Fruit fly (Drosophila melanogaster): ENCODE data around the gene CG33172.

The CG33172 gene

DNA sequence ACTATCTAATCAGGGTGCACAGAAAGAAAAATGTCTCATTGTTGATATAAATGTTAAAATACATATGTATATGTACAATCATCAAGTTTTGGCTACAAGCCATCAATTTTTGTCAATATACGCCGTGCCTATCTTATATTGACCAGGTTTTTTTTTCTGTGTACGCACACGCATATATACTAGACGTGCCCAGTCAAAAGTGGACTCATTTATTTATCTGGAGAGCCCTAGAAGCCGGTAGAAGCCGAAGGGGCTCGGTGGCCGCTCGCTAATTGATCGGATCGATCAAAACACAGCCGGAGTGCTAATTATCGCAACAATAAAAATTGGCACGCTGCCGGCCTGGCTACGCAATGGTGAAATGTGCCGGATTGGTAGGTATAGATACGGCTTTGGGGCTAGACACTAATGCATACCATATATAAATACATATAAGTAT is 29.2 kb upstream of the CG33172 start:
- peak; percentile 87 for TF ChIP-seq CG7101 (tag; optimal IDR thresholded peaks at IDR 0.05)
- no peak for TF ChIP-seq tj (GFP tag; optimal IDR thresholded peaks at IDR 0.05)
- TF ChIP-seq toe (GFP tag; optimal IDR thresholded peaks at IDR 0.05): no peak
- TF ChIP-seq CG14711 (tag; optimal IDR thresholded peaks at IDR 0.05): peak; percentile 78
- peak; percentile 14 for TF ChIP-seq Clk (GFP tag; optimal IDR thresholded peaks at IDR 0.05)
- peak; percentile 19 for TF ChIP-seq bab1 (GFP tag; optimal IDR thresholded peaks at IDR 0.05)
- peak; percentile 63 for TF ChIP-seq CG12768 (GFP tag; optimal IDR thresholded peaks at IDR 0.05)
- no peak for TF ChIP-seq Hr96 (GFP tag; optimal IDR thresholded peaks at IDR 0.05)
- TF ChIP-seq Mnt (GFP tag; optimal IDR thresholded peaks at IDR 0.05): peak; percentile 48
- TF ChIP-seq pad (GFP tag; optimal IDR thresholded peaks at IDR 0.05): peak; percentile 46
- TF ChIP-seq cic (GFP tag; optimal IDR thresholded peaks at IDR 0.05): peak; percentile 44
- no peak for TF ChIP-seq kay (GFP tag; ENCODE audit: borderline replicate concordance)
- peak; percentile 31 for TF ChIP-seq CG7045 (GFP tag; optimal IDR thresholded peaks at IDR 0.05)
- peak; percentile 69 for TF ChIP-seq CG33017 (tag; optimal IDR thresholded peaks at IDR 0.05)
- no peak for TF ChIP-seq cnc (optimal IDR thresholded peaks at IDR 0.05)
- TF ChIP-seq CG11617 (GFP tag; optimal IDR thresholded peaks at IDR 0.05): peak; percentile 76
- peak; percentile 7 for TF ChIP-seq Crg-1 (GFP tag; optimal IDR thresholded peaks at IDR 0.05)

DNA sequence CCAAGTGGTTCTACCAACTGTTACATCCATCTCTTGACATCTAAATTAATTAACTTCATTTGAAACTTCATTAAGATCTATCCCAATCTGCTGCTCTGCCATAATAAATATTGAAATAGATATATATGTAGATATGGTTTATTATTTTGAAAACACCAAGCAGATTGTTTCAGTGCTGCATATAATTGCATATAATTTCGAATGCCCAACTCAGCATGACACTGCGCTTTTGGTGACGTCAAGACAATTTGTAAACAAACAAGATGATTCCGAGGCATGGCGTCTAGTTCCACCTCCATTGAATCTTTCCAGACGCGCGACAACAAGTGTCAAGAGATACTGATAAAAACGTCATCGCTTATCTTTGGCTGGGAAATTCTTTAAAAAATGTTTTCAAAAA is 28.6 kb upstream of the CG33172 start:
- TF ChIP-seq CG7045 (GFP tag; optimal IDR thresholded peaks at IDR 0.05) (no peak), Clk (GFP tag; optimal IDR thresholded peaks at IDR 0.05) (no peak), ovo (GFP tag; optimal IDR thresholded peaks at IDR 0.05) (no peak), Mnt (GFP tag; optimal IDR thresholded peaks at IDR 0.05) (no peak), Hr96 (GFP tag; optimal IDR thresholded peaks at IDR 0.05) (no peak), CG7101 (tag; optimal IDR thresholded peaks at IDR 0.05) (peak; percentile 31), tj (GFP tag; optimal IDR thresholded peaks at IDR 0.05) (peak; percentile 5), bab1 (GFP tag; optimal IDR thresholded peaks at IDR 0.05) (no peak), cnc (optimal IDR thresholded peaks at IDR 0.05) (peak; percentile 97 to 100), cic (GFP tag; optimal IDR thresholded peaks at IDR 0.05) (no peak), CG14711 (tag; optimal IDR thresholded peaks at IDR 0.05) (peak; percentile 33), Crg-1 (GFP tag; optimal IDR thresholded peaks at IDR 0.05) (no peak)

DNA sequence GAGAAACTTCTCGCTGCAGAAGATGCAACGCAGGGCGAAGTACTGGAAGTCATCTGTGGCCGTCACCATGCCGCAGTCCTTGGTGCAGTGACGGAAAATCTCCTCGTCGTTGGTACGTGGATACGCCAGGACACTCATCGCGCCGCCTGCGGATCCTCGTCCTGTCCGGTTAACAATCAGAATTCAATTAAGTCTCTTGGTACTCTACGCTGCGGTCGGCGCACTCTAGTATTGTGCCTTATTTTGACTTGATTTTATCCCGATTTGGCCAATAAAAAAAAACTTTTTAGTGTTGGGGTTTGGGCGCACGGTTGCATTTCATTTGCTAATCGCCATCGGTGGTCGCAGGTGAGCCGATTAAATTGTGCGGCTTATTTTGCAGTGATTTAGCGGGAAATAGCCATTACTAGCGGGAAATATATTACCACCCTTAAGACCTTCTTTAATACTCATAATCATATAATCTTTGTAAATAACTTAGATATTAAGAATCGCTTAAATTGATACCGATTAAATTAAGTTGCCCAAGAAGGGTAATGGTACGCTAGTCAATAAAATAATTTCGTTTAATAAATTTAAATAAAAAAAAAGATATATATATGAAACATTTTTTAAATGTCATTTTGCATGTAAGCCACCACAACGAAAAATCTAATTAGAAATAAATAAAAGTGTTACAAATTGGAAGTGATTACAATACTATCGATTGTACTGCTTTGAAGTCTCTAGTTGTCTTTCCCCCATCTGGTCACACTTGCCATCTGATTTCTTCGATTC is 23.4 kb upstream of the CG33172 start, which contains the start of the genes CG8944 and CCT6:
Gene CG8944 (minus strand): TSS at position 327 of the 777 bp plus-strand sequence.
Gene CCT6 (plus strand): TSS at position 744 of the 777 bp plus-strand sequence.
- TF ChIP-seq Clk (GFP tag; optimal IDR thresholded peaks at IDR 0.05) (no peak), CG12768 (GFP tag; optimal IDR thresholded peaks at IDR 0.05) (peak; percentile 5), CG1620 (GFP tag; optimal IDR thresholded peaks at IDR 0.05) (peak; percentile 21), CG33017 (tag; optimal IDR thresholded peaks at IDR 0.05) (no peak), cnc (optimal IDR thresholded peaks at IDR 0.05) (no peak), toe (GFP tag; optimal IDR thresholded peaks at IDR 0.05) (no peak), CG11617 (GFP tag; optimal IDR thresholded peaks at IDR 0.05) (peak; percentile 49), tj (GFP tag; optimal IDR thresholded peaks at IDR 0.05) (peak; percentile 18), CG7045 (GFP tag; optimal IDR thresholded peaks at IDR 0.05) (no peak), pad (GFP tag; optimal IDR thresholded peaks at IDR 0.05) (no peak), CG5204 (GFP tag; optimal IDR thresholded peaks at IDR 0.05) (no peak), ovo (GFP tag; optimal IDR thresholded peaks at IDR 0.05) (peak; percentile 22), Mnt (GFP tag; optimal IDR thresholded peaks at IDR 0.05) (peak; percentile 34), Crg-1 (GFP tag; optimal IDR thresholded peaks at IDR 0.05) (no peak), CG14711 (tag; optimal IDR thresholded peaks at IDR 0.05) (no peak), Hr96 (GFP tag; optimal IDR thresholded peaks at IDR 0.05) (no peak), bab1 (GFP tag; optimal IDR thresholded peaks at IDR 0.05) (no peak), cic (GFP tag; optimal IDR thresholded peaks at IDR 0.05) (no peak), kay (GFP tag; ENCODE audit: borderline replicate concordance) (no peak), CG7101 (tag; optimal IDR thresholded peaks at IDR 0.05) (peak; percentile 49)

DNA sequence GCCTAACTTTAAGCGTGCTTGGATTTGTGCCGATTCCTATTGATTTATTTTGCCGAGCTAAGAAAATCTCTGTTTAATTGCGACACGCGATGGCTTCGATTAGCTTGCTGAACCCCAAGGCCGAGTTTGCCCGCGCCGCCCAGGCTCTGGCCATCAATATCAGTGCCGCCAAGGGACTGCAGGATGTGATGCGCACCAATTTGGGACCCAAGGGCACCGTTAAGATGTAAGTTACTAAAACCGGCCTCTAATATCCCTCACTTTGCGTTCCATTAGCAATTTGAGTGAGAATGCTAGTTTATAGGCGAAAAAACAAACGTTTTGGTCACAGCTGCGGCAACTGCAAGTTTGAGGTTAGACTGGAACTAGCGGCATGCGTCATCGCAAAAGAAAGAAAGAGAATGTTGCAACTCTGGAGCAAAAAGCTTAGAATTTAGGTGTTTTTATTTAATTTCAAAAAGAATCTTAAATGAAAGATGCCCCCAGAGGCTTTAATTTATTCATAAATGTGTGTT is 22.7 kb upstream of the CG33172 start:
- TF ChIP-seq CG5204 (GFP tag; optimal IDR thresholded peaks at IDR 0.05) (no peak), CG33017 (tag; optimal IDR thresholded peaks at IDR 0.05) (no peak), CG14711 (tag; optimal IDR thresholded peaks at IDR 0.05) (no peak), Mnt (GFP tag; optimal IDR thresholded peaks at IDR 0.05) (peak; percentile 4), CG7045 (GFP tag; optimal IDR thresholded peaks at IDR 0.05) (no peak), kay (GFP tag; ENCODE audit: borderline replicate concordance) (peak; percentile 88), tj (GFP tag; optimal IDR thresholded peaks at IDR 0.05) (no peak)

DNA sequence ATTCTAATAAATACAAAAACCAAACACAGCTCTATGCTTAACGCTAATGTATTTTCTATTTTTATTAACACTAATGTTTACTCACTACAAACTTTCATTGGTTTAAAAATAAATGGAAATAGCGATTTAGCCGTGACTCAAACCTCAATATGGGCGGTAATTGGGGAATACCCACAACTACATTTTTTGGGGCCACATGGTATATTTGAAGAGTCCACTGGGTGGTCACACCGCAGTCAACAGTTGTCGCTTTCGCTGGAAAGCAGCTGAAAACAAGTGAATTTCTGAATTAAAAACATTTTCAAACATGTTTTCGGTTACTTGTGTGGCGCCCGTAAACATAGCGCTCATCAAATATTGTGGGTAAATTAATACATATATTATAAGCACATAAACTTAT is 20.5 kb upstream of the CG33172 start, which contains the start of gene Mvd:
Gene Mvd (plus strand): TSS at position 222 of the 400 bp plus-strand sequence.
- TF ChIP-seq CG1620 (GFP tag; optimal IDR thresholded peaks at IDR 0.05): peak; percentile 37
- TF ChIP-seq bab1 (GFP tag; optimal IDR thresholded peaks at IDR 0.05): peak; percentile 68
- no peak for TF ChIP-seq Crg-1 (GFP tag; optimal IDR thresholded peaks at IDR 0.05)
- TF ChIP-seq kay (GFP tag; ENCODE audit: borderline replicate concordance): peak; percentile 93
- TF ChIP-seq CG33017 (tag; optimal IDR thresholded peaks at IDR 0.05): no peak
- TF ChIP-seq Mnt (GFP tag; optimal IDR thresholded peaks at IDR 0.05): peak; percentile 85
- TF ChIP-seq ovo (GFP tag; optimal IDR thresholded peaks at IDR 0.05): peak; percentile 2
- peak; percentile 4 for TF ChIP-seq CG7101 (tag; optimal IDR thresholded peaks at IDR 0.05)

DNA sequence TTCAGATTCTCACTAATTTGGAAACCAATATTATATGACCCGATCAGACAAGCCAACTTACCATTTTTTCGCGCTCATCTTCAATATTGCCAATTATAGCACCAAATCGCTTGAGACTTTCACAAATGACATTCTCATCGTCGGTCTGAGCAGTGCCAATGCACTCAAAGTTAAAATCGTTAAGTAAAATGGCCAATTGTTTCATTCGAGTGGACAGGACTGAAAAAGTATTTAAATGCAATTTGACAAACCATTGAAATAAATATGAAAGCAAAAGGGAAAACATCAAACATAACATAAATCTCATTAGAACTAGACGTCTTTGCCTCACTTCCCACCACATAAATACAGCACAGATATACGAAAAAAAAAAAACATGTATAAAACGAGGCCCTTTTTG is 13.4 kb upstream of the CG33172 start, which contains the start of gene CG8260:
Gene CG8260 (plus strand): TSS at position 301 of the 400 bp plus-strand sequence.
- TF ChIP-seq CG5204 (GFP tag; optimal IDR thresholded peaks at IDR 0.05) (no peak), bab1 (GFP tag; optimal IDR thresholded peaks at IDR 0.05) (no peak), CG7045 (GFP tag; optimal IDR thresholded peaks at IDR 0.05) (no peak), CG1620 (GFP tag; optimal IDR thresholded peaks at IDR 0.05) (no peak), Mnt (GFP tag; optimal IDR thresholded peaks at IDR 0.05) (no peak), Hr96 (GFP tag; optimal IDR thresholded peaks at IDR 0.05) (no peak), ovo (GFP tag; optimal IDR thresholded peaks at IDR 0.05) (no peak), tj (GFP tag; optimal IDR thresholded peaks at IDR 0.05) (no peak), kay (GFP tag; ENCODE audit: borderline replicate concordance) (no peak), toe (GFP tag; optimal IDR thresholded peaks at IDR 0.05) (no peak), CG11617 (GFP tag; optimal IDR thresholded peaks at IDR 0.05) (no peak), cic (GFP tag; optimal IDR thresholded peaks at IDR 0.05) (no peak), Clk (GFP tag; optimal IDR thresholded peaks at IDR 0.05) (no peak), CG7101 (tag; optimal IDR thresholded peaks at IDR 0.05) (no peak), cnc (optimal IDR thresholded peaks at IDR 0.05) (no peak)
